Worm (Caenorhabditis elegans) whole organism, L2 larva: Measurements from ENCODE around the gene T12A7.9.

Experiments used
- nhr-11 ChIP-seq: fragments of 150-350 bp; optimal IDR thresholded peaks from 2 replicates; lab custom pipeline; 2014; ENCODE audit warnings: missing biosample characterization, missing genetic modification characterization
- nhr-25 ChIP-seq: fragments of 150-350 bp; sonication (generic microtip); optimal IDR thresholded peaks from 3 replicates; lab custom pipeline; 2014; ENCODE audit warnings: missing biosample characterization, missing genetic modification characterization
- nhr-77 ChIP-seq: fragments of 150-350 bp; optimal IDR thresholded peaks from 2 replicates; lab custom pipeline; 2014; ENCODE audit warnings: missing biosample characterization, missing genetic modification characterization
- snpc-4 ChIP-seq: fragments of 150-350 bp; optimal IDR thresholded peaks from 2 replicates; lab custom pipeline; 2014; ENCODE audit warnings: missing biosample characterization, missing genetic modification characterization

DNA sequence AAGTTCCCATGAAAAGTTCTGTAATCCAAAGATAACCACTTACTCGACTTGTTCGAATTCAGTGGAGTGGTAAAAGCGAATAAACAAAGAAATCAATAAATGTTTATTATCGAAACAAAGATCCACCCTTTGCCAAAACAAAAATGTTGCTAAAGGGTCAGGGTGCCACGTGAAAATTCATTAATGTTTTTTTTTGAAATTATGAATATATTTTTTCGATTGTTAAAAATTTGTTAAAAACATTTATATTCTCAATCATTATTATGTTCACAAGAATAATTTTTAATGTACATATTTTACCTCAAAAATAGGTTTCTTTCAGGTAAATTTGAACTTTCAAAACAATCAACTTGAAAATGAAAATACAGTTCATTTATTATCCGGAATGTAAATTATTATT is 47.2 kb upstream of the T12A7.9 start, which contains the start of gene H01G02.4:
- no peak for TF ChIP-seq nhr-25 (tag; lab: Kevin White, UChicago)
- TF ChIP-seq nhr-77 = no peak
- no peak for TF ChIP-seq snpc-4 (tag; lab: Kevin White, UChicago)
- TF ChIP-seq nhr-11 (tag; lab: Kevin White, UChicago) = no peak
